Worm (Caenorhabditis elegans): ENCODE data around the gene hmg-12.

The hmg-12 gene

DNA sequence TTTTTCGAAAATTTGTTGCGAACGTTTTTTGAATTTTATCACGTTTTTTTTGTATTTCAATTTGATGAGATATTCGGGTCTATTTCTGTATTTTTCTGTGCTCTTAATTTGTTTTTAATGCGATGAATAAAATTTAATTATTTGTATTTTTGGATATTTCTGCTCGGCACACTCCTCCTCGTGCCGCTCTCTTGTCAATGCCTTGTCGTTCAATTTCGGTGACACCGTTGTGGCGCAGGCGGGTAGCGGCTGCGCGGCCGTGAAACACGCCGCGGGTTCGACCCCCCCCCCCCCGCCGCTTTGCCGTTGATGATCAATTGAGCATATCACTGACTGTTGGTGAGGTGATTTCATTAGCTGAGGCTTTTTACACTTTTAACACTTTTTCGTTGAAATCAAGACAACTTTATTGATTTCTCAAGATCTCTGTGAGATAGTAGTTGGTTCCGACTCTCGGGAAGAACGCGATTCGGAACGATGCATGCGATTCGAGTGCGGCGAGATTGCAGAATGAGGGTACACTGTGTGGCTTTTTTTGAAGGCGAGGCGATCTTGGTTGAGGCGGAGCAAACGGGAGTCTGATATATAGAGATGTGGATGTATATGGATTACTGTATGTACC, 44.4 kb downstream of the hmg-12 start (continued):
- TF ChIP-seq pbrm-1 (GFP tag; IDR thresholded peaks at IDR 0.05), result peak; percentile 93
- TF ChIP-seq F33H1.4 (GFP tag; IDR thresholded peaks at IDR 0.05), result peak; percentile 76
- peak; percentile 95 for TF ChIP-seq aptf-3 (GFP tag; IDR thresholded peaks at IDR 0.05)
- peak; percentile 98 for TF ChIP-seq nhr-90 (tag; optimal IDR thresholded peaks at IDR 0.05)
- TF ChIP-seq ZK185.1 (tag; optimal IDR thresholded peaks at IDR 0.05; ENCODE audit: poor library complexity, severe bottlenecking), result peak; percentile 93
- TF ChIP-seq ztf-25 (GFP tag; IDR thresholded peaks at IDR 0.05), result peak; percentile 99
- TF ChIP-seq ceh-79 (tag; optimal IDR thresholded peaks at IDR 0.05), result peak; percentile 97
- peak; percentile 99 for TF ChIP-seq F52B5.7 (tag; optimal IDR thresholded peaks at IDR 0.05)
- peak; percentile 89 for TF ChIP-seq ceh-100 (GFP tag; IDR thresholded peaks at IDR 0.05)
- peak; percentile 99 for TF ChIP-seq nhr-120 (GFP tag; IDR thresholded peaks at IDR 0.05)
- peak; percentile 88 for TF ChIP-seq snpc-4 (GFP tag; optimal IDR thresholded peaks at IDR 0.05)
- TF ChIP-seq snpc-4 (tag; optimal IDR thresholded peaks at IDR 0.05), result peak; percentile 14 to 85 (median 78)
- peak; percentile 95 for TF ChIP-seq somi-1 (GFP tag; optimal IDR thresholded peaks at IDR 0.05)
- peak; percentile 77 for TF ChIP-seq snpc-1.1 (tag; optimal IDR thresholded peaks at IDR 0.05; ENCODE audit: insufficient read depth)
- peak; percentile 98 for TF ChIP-seq die-1 (tag; optimal IDR thresholded peaks at IDR 0.05)
- peak; percentile 95 for TF ChIP-seq T07F8.4 (tag; optimal IDR thresholded peaks at IDR 0.05)
- TF ChIP-seq attf-6 (GFP tag; IDR thresholded peaks at IDR 0.05), result peak; percentile 89
- TF ChIP-seq F57A8.1 (GFP tag; optimal IDR thresholded peaks at IDR 0.05), result peak; percentile 99
- peak; percentile 71 for TF ChIP-seq nhr-80 (tag; optimal IDR thresholded peaks at IDR 0.05)
- TF ChIP-seq madf-10 (tag; optimal IDR thresholded peaks at IDR 0.05), result peak; percentile 92
- peak; percentile 37 for TF ChIP-seq dpl-1 (GFP tag; optimal IDR thresholded peaks at IDR 0.05)
- TF ChIP-seq attf-3 (GFP tag; conservative IDR thresholded peaks at IDR 0.05), result peak; percentile 85
- TF ChIP-seq Y53F4B.3 (GFP tag; IDR thresholded peaks at IDR 0.05), result peak; percentile 89
- TF ChIP-seq ztf-28 (GFP tag; IDR thresholded peaks at IDR 0.05), result peak; percentile 98
- TF ChIP-seq hmg-20 (GFP tag; IDR thresholded peaks at IDR 0.05), result peak; percentile 91
- peak; percentile 92 for TF ChIP-seq bed-2 (GFP tag; IDR thresholded peaks at IDR 0.05)
- peak; percentile 59 for TF ChIP-seq xnd-1 (tag; optimal IDR thresholded peaks at IDR 0.05)
- TF ChIP-seq madf-3 (GFP tag; IDR thresholded peaks at IDR 0.05), result peak; percentile 95
- TF ChIP-seq lin-54 (GFP tag; optimal IDR thresholded peaks at IDR 0.05), result peak; percentile 92
- peak; percentile 95 for TF ChIP-seq mes-4 (tag; optimal IDR thresholded peaks at IDR 0.05)
- peak; percentile 87 for TF ChIP-seq B0019.2 (GFP tag; conservative IDR thresholded peaks at IDR 0.05)
- TF ChIP-seq madf-8 (GFP tag; conservative IDR thresholded peaks at IDR 0.05), result peak; percentile 77
- TF ChIP-seq unc-130 (GFP tag; optimal IDR thresholded peaks at IDR 0.05), result peak; percentile 95
- peak; percentile 96 for TF ChIP-seq repo-1 (tag; optimal IDR thresholded peaks at IDR 0.05)
- peak; percentile 95 for TF ChIP-seq C17E4.6 (GFP tag; IDR thresholded peaks at IDR 0.05)
- peak; percentile 91 for TF ChIP-seq K12H6.12 (tag; optimal IDR thresholded peaks at IDR 0.05)
- peak; percentile 92 for TF ChIP-seq F57C9.4 (tag; optimal IDR thresholded peaks at IDR 0.05)
- TF ChIP-seq gei-17 (GFP tag; optimal IDR thresholded peaks at IDR 0.05), result peak; percentile 78
- peak; percentile 99 for TF ChIP-seq egrh-3 (GFP tag; IDR thresholded peaks at IDR 0.05)
- peak; percentile 99 for TF ChIP-seq zim-3 (tag; optimal IDR thresholded peaks at IDR 0.05)
- peak; percentile 98 for TF ChIP-seq bed-1 (GFP tag; IDR thresholded peaks at IDR 0.05)
- TF ChIP-seq rpc-1 (optimal IDR thresholded peaks at IDR 0.05), result peak; percentile 89
- TF ChIP-seq rpc-1 (tag; optimal IDR thresholded peaks at IDR 0.05), result peak; percentile 96
- peak; percentile 96 to 99 for TF ChIP-seq rec-8 (tag; optimal IDR thresholded peaks at IDR 0.05)
- peak; percentile 90 for TF ChIP-seq madf-6 (GFP tag; IDR thresholded peaks at IDR 0.05)
- peak; percentile 86 for TF ChIP-seq ceh-91 (GFP tag; IDR thresholded peaks at IDR 0.05)
- peak; percentile 85 for TF ChIP-seq lin-40 (tag; optimal IDR thresholded peaks at IDR 0.05)
- TF ChIP-seq mel-28 (tag; optimal IDR thresholded peaks at IDR 0.05; ENCODE audit: borderline replicate concordance), result peak; percentile 89

Data from whole organism, young adult.